Worm (Caenorhabditis elegans) whole organism, midembryonic: Measurements from ENCODE around the gene T02H6.9.

Experiments used
- T22C8.4 ChIP-seq: fragments of 200-800 bp; sonication (Bioruptor generic); IDR thresholded peaks from 2 replicates; pipeline ENCODE4 v1.3.6; 2022; ENCODE audit warnings: missing genetic modification characterization, missing compliant biosample characterization
- cog-1 ChIP-seq: sonication (generic microtip); optimal IDR thresholded peaks from 2 replicates; lab custom pipeline; 2016; ENCODE audit warnings: missing genetic modification characterization, missing compliant biosample characterization
- ref-1 ChIP-seq: fragments of 200-800 bp; sonication (Bioruptor generic); conservative IDR thresholded peaks from 2 replicates; pipeline ENCODE4 v1.3.6; 2022; ENCODE audit warnings: missing genetic modification reagents, missing genetic modification characterization, missing compliant biosample characterization

DNA sequence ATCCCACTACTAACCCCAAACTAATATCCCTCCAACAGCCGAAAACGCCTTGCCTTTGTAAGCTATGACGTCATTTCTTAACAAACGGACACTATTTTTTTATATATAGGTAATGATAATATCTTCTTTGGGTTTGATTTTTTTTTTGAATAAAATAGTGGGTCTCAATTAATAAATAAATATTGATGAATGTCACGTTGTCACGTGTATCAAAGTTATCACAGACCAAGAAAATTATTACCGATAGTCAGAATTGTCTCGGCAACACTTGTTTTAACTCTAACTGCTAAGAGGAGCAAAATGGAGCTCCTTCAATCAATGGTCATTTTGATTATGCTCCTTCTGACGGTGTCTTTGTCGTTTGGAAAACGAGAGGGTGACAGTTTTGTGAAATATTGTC is 44.7 kb upstream of the T02H6.9 start, which contains the start of gene T04B8.1:
- no peak for TF ChIP-seq T22C8.4 (GFP tag; lab: Robert Waterston, UW)
- no peak for TF ChIP-seq cog-1 (tag; lab: Kevin White, UChicago)
- TF ChIP-seq ref-1 (GFP tag; lab: Robert Waterston, UW) = no peak
